Worm (Caenorhabditis elegans) whole organism, young adult: Measurements from ENCODE around the gene R11H6.4.

ENCODE experiments used
- F10E7.11 ChIP-seq: sonication (generic microtip); optimal IDR thresholded peaks from 2 replicates; lab custom pipeline; 2017; ENCODE audit warnings: mild to moderate bottlenecking, missing genetic modification characterization, moderate library complexity, missing compliant biosample characterization
- F33H1.4 ChIP-seq: fragments of 200-800 bp; sonication (Bioruptor generic); IDR thresholded peaks from 2 replicates; pipeline ENCODE4 v1.3.6; 2022; ENCODE audit warnings: missing genetic modification reagents, missing genetic modification characterization, missing compliant biosample characterization
- F37B4.10 ChIP-seq: fragments of 200-800 bp; sonication (Bioruptor generic); IDR thresholded peaks from 2 replicates; pipeline ENCODE4 v1.3.6; 2022; ENCODE audit warnings: missing genetic modification characterization, missing compliant biosample characterization
- Y53F4B.3 ChIP-seq: fragments of 200-800 bp; sonication (Bioruptor generic); IDR thresholded peaks from 2 replicates; pipeline ENCODE4 v1.3.6; 2022; ENCODE audit warnings: missing genetic modification reagents, missing genetic modification characterization, missing compliant biosample characterization
- Y56A3A.18 ChIP-seq: fragments of 200-800 bp; sonication (Bioruptor generic); IDR thresholded peaks from 2 replicates; pipeline ENCODE4 v1.3.6; 2022; ENCODE audit warnings: missing genetic modification reagents, missing genetic modification characterization, missing compliant biosample characterization
- ZK185.1 ChIP-seq: sonication (generic microtip); optimal IDR thresholded peaks from 2 replicates; lab custom pipeline; 2016; ENCODE audit warnings: mild to moderate bottlenecking, missing genetic modification characterization, missing compliant biosample characterization; ENCODE audit not compliant: poor library complexity, severe bottlenecking
- attf-3 ChIP-seq: fragments of 200-800 bp; sonication (Bioruptor generic); conservative IDR thresholded peaks from 2 replicates; pipeline ENCODE4 v1.3.6; 2022; ENCODE audit warnings: missing genetic modification reagents, missing genetic modification characterization, missing compliant biosample characterization
- attf-6 ChIP-seq: fragments of 200-800 bp; sonication (Bioruptor generic); IDR thresholded peaks from 2 replicates; pipeline ENCODE4 v1.3.6; 2022; ENCODE audit warnings: missing genetic modification reagents, missing genetic modification characterization, missing compliant biosample characterization
- ceh-27 ChIP-seq: fragments of 200-800 bp; sonication (Bioruptor generic); optimal IDR thresholded peaks from 2 replicates; lab custom pipeline; 2018; ENCODE audit warnings: mild to moderate bottlenecking, missing genetic modification characterization, moderate library complexity, missing compliant biosample characterization
- ceh-58 ChIP-seq: fragments of 200-800 bp; sonication (Bioruptor generic); IDR thresholded peaks from 2 replicates; pipeline ENCODE4 v1.3.6; 2022; ENCODE audit warnings: missing genetic modification characterization, missing compliant biosample characterization
- ceh-79 ChIP-seq: sonication (generic microtip); optimal IDR thresholded peaks from 2 replicates; lab custom pipeline; 2017; ENCODE audit warnings: mild to moderate bottlenecking, missing genetic modification characterization, missing compliant biosample characterization
- ceh-91 ChIP-seq: fragments of 200-800 bp; sonication (Bioruptor generic); IDR thresholded peaks from 2 replicates; pipeline ENCODE4 v1.3.6; 2022; ENCODE audit warnings: missing genetic modification reagents, missing genetic modification characterization, missing compliant biosample characterization
- dpl-1 ChIP-seq: fragments of 150-350 bp; optimal IDR thresholded peaks from 2 replicates; lab custom pipeline; 2014; ENCODE audit warnings: missing biosample characterization, missing genetic modification reagents, missing genetic modification characterization
- efl-1 ChIP-seq: fragments of 150-350 bp; optimal IDR thresholded peaks from 2 replicates; lab custom pipeline; 2014; ENCODE audit warnings: missing biosample characterization, missing genetic modification reagents, missing genetic modification characterization
- egl-18 ChIP-seq: fragments of 200-800 bp; sonication (Bioruptor generic); IDR thresholded peaks from 2 replicates; pipeline ENCODE4 v1.3.6; 2022; ENCODE audit warnings: missing genetic modification reagents, missing genetic modification characterization, missing compliant biosample characterization
- egrh-3 ChIP-seq: fragments of 200-800 bp; sonication (Bioruptor generic); IDR thresholded peaks from 2 replicates; pipeline ENCODE4 v1.3.6; 2022; ENCODE audit warnings: missing genetic modification reagents, missing genetic modification characterization, missing compliant biosample characterization
- gei-17 ChIP-seq: fragments of 200-800 bp; sonication (Bioruptor generic); optimal IDR thresholded peaks from 2 replicates; lab custom pipeline; 2018; ENCODE audit warnings: mild to moderate bottlenecking, missing genetic modification characterization, missing compliant biosample characterization
- hlh-12 ChIP-seq: sonication (generic microtip); optimal IDR thresholded peaks from 2 replicates; lab custom pipeline; 2016; ENCODE audit warnings: missing genetic modification characterization, missing compliant biosample characterization
- hmg-1.2 ChIP-seq: fragments of 200-800 bp; sonication (Bioruptor generic); IDR thresholded peaks from 2 replicates; pipeline ENCODE4 v1.3.6; 2022; ENCODE audit warnings: missing genetic modification reagents, missing genetic modification characterization, missing compliant biosample characterization
- lin-26 ChIP-seq: fragments of 200-800 bp; sonication (Bioruptor generic); IDR thresholded peaks from 2 replicates; pipeline ENCODE4 v1.3.6; 2022; ENCODE audit warnings: missing genetic modification reagents, missing genetic modification characterization, missing compliant biosample characterization
- lsl-1 ChIP-seq: fragments of 200-800 bp; sonication (Bioruptor generic); optimal IDR thresholded peaks from 2 replicates; lab custom pipeline; 2018; ENCODE audit warnings: mild to moderate bottlenecking, missing genetic modification characterization, moderate library complexity, missing compliant biosample characterization
- madf-6 ChIP-seq: fragments of 200-800 bp; sonication (Bioruptor generic); IDR thresholded peaks from 2 replicates; pipeline ENCODE4 v1.3.6; 2022; ENCODE audit warnings: missing genetic modification reagents, missing genetic modification characterization, missing compliant biosample characterization
- madf-8 ChIP-seq: fragments of 200-800 bp; sonication (Bioruptor generic); conservative IDR thresholded peaks from 2 replicates; pipeline ENCODE4 v1.3.6; 2022; ENCODE audit warnings: missing genetic modification reagents, missing genetic modification characterization, missing compliant biosample characterization
- mes-4 ChIP-seq: sonication (generic microtip); optimal IDR thresholded peaks from 2 replicates; lab custom pipeline; 2016; ENCODE audit warnings: missing genotype, missing genetic modification characterization, missing compliant biosample characterization
- mxl-1 ChIP-seq: sonication (generic microtip); optimal IDR thresholded peaks from 2 replicates; lab custom pipeline; 2016; ENCODE audit warnings: missing genetic modification characterization, missing compliant biosample characterization
- nfyb-1 ChIP-seq: fragments of 200-800 bp; sonication (Bioruptor generic); IDR thresholded peaks from 2 replicates; pipeline ENCODE4 v1.3.6; 2022; ENCODE audit warnings: missing genetic modification reagents, missing genetic modification characterization, missing compliant biosample characterization
- nhr-80 ChIP-seq: sonication (generic microtip); optimal IDR thresholded peaks from 2 replicates; lab custom pipeline; 2016; ENCODE audit warnings: missing genetic modification characterization, missing compliant biosample characterization
- nhr-90 ChIP-seq: sonication (generic microtip); optimal IDR thresholded peaks from 2 replicates; lab custom pipeline; 2016; ENCODE audit warnings: missing genotype, mild to moderate bottlenecking, missing genetic modification characterization, missing compliant biosample characterization
- rcor-1 ChIP-seq: fragments of 200-800 bp; sonication (Bioruptor generic); IDR thresholded peaks from 2 replicates; pipeline ENCODE4 v1.3.6; 2022; ENCODE audit warnings: missing genetic modification reagents, missing genetic modification characterization, missing compliant biosample characterization
- rec-8 ChIP-seq, 2 experiments: sonication (generic microtip); optimal IDR thresholded peaks; 2 replicates each; lab custom pipeline; 2016; ENCODE audit warnings: mild to moderate bottlenecking in 2 of 2, missing genetic modification characterization in 2 of 2, missing genetic modification reagents in 2 of 2, missing genotype in 2 of 2, missing biosample characterization in 1 of 2, missing compliant biosample characterization in 1 of 2, moderate library complexity in 1 of 2
- repo-1 ChIP-seq: sonication (generic microtip); optimal IDR thresholded peaks from 2 replicates; lab custom pipeline; 2017; ENCODE audit warnings: mild to moderate bottlenecking, missing genetic modification characterization, missing compliant biosample characterization
- sdz-38 ChIP-seq: sonication (generic microtip); optimal IDR thresholded peaks from 2 replicates; lab custom pipeline; 2016; ENCODE audit warnings: missing genotype, missing genetic modification characterization, missing compliant biosample characterization
- snpc-3.4 ChIP-seq: sonication (generic microtip); optimal IDR thresholded peaks from 2 replicates; lab custom pipeline; 2017; ENCODE audit warnings: missing genetic modification characterization, mild to moderate bottlenecking, missing compliant biosample characterization, antibody characterized with exemption, moderate library complexity, missing genotype, missing genetic modification reagents
- snpc-4 ChIP-seq, 5 experiments: fragments of 150-350 bp in 1 of 5; sonication (generic microtip) in 4 of 5; optimal IDR thresholded peaks; 2 replicates each; lab custom pipeline; 2014 to 2018; ENCODE audit warnings: missing genetic modification characterization in 5 of 5, missing biosample characterization in 3 of 5, antibody characterized with exemption in 2 of 5, mild to moderate bottlenecking in 2 of 5, missing compliant biosample characterization in 2 of 5, missing genotype in 2 of 5, moderate library complexity in 2 of 5, missing genetic modification reagents in 1 of 5
- somi-1 ChIP-seq: fragments of 200-800 bp; sonication (Bioruptor generic); optimal IDR thresholded peaks from 2 replicates; lab custom pipeline; 2018; ENCODE audit warnings: mild to moderate bottlenecking, missing genetic modification characterization, missing compliant biosample characterization
- unc-130 ChIP-seq: sonication (generic microtip); optimal IDR thresholded peaks from 2 replicates; lab custom pipeline; 2016; ENCODE audit warnings: missing genetic modification reagents, missing genetic modification characterization, missing compliant biosample characterization
- xnd-1 ChIP-seq: sonication (generic microtip); optimal IDR thresholded peaks from 2 replicates; lab custom pipeline; 2016; ENCODE audit warnings: missing genotype, missing genetic modification reagents, missing genetic modification characterization, missing compliant biosample characterization
- zim-3 ChIP-seq: sonication (generic microtip); optimal IDR thresholded peaks from 2 replicates; lab custom pipeline; 2017; ENCODE audit warnings: mild to moderate bottlenecking, missing genetic modification characterization, moderate library complexity, missing compliant biosample characterization
- ztf-22 ChIP-seq: fragments of 200-800 bp; sonication (Bioruptor generic); optimal IDR thresholded peaks from 2 replicates; lab custom pipeline; 2018; ENCODE audit warnings: mild to moderate bottlenecking, missing genetic modification characterization, moderate library complexity, missing compliant biosample characterization
- ztf-25 ChIP-seq: fragments of 200-800 bp; sonication (Bioruptor generic); IDR thresholded peaks from 2 replicates; pipeline ENCODE4 v1.3.6; 2022; ENCODE audit warnings: missing genetic modification reagents, missing genetic modification characterization, missing compliant biosample characterization
- ztf-28 ChIP-seq: fragments of 200-800 bp; sonication (Bioruptor generic); IDR thresholded peaks from 2 replicates; pipeline ENCODE4 v1.3.6; 2022; ENCODE audit warnings: missing genetic modification reagents, missing genetic modification characterization, missing compliant biosample characterization
- ztf-3 ChIP-seq: fragments of 200-800 bp; sonication (Bioruptor generic); optimal IDR thresholded peaks from 2 replicates; lab custom pipeline; 2018; ENCODE audit warnings: mild to moderate bottlenecking, missing genetic modification characterization, missing compliant biosample characterization

Gene R11H6.4

DNA sequence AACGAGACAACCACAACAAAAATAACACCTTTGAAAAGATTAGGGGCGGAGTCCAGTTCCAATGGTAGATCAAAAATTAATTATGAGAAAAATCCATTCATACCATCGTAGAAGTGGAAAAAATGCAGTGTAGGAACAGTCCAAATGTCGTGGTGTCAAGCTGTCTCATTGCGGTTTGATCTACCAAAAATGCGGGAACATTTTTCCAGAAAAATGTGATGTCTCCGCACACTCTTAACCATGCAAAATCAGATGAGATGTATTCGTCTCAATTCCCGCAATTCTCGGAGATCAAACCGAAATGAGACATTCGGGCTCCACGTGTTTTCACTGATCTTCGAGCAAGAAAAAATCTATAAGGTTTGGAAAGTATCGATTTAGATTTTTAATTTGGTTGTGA lies 15.6 kb upstream of the R11H6.4 start:
- TF ChIP-seq ceh-58 (GFP tag; lab: Robert Waterston, UW) = no peak
- no peak for TF ChIP-seq gei-17 (GFP tag; lab: Kevin White, UChicago)
- peak; percentile 51 for TF ChIP-seq madf-8 (GFP tag; lab: Robert Waterston, UW)
- TF ChIP-seq zim-3 (tag; lab: Kevin White, UChicago) = no peak
- no peak for TF ChIP-seq ztf-22 (GFP tag; lab: Kevin White, UChicago)
- peak; percentile 22; the same call in 1 of the 2 replicates for TF ChIP-seq ceh-91
- no peak for TF ChIP-seq mes-4 (tag; lab: Kevin White, UChicago)
- TF ChIP-seq ZK185.1 (tag; lab: Kevin White, UChicago) = no peak
- TF ChIP-seq Y53F4B.3 (GFP tag; lab: Robert Waterston, UW) = no peak
- no peak for TF ChIP-seq snpc-4 (GFP tag; optimal IDR thresholded peaks at IDR 0.05; lab: Kevin White, UChicago)
- no peak for TF ChIP-seq snpc-4 (tag; optimal IDR thresholded peaks at IDR 0.05; lab: Kevin White, UChicago)
- TF ChIP-seq snpc-3.4 (tag; lab: Kevin White, UChicago) = no peak
- TF ChIP-seq madf-6 = peak; percentile 73
- TF ChIP-seq attf-6 (GFP tag; lab: Robert Waterston, UW) = no peak
- TF ChIP-seq F37B4.10 (GFP tag; lab: Robert Waterston, UW) = no peak
- no peak for TF ChIP-seq lsl-1 (GFP tag; lab: Kevin White, UChicago)
- no peak for TF ChIP-seq ceh-79 (tag; lab: Kevin White, UChicago)
- TF ChIP-seq efl-1 (GFP tag; lab: Kevin White, UChicago) = peak; percentile 38
- TF ChIP-seq ceh-27 (GFP tag; lab: Kevin White, UChicago) = no peak
- 0 out of 2 replicates have a peak, but pooled peaks have one; percentile 8 for TF ChIP-seq hmg-1.2
- TF ChIP-seq xnd-1 (tag; lab: Kevin White, UChicago) = peak; percentile 47
- TF ChIP-seq somi-1 (GFP tag; lab: Kevin White, UChicago) = no peak
- no peak for TF ChIP-seq dpl-1
- TF ChIP-seq nfyb-1 (GFP tag; lab: Robert Waterston, UW) = no peak
- no peak for TF ChIP-seq sdz-38
- TF ChIP-seq, all 124 proteins: peak for 6

DNA sequence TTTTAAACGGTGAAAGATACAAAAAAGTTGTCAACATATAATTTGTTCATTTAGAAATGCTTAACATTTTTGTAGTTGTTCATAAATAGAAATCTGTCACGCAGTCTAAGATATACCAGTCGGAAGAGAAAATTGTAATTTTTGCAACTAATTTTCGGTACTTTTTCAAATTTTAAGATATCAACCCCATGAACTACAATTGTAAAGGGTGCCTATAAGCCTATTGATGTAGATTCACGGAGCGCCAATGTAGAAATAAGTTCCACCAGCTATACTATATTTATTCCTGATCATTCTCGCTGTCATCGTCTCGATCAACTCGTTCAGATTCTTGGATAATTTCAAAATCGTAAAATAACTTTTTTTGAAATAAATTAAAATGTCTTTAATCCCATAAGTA lies 14.8 kb upstream of the R11H6.4 start:
- TF ChIP-seq attf-6 (GFP tag; lab: Robert Waterston, UW) (no peak), hlh-12 (no peak), madf-8 (GFP tag; lab: Robert Waterston, UW) (no peak), nfyb-1 (GFP tag; lab: Robert Waterston, UW) (peak; percentile 44; the same call in 1 of the 2 replicates), egl-18 (no peak), repo-1 (peak; percentile 34), F37B4.10 (GFP tag; lab: Robert Waterston, UW) (no peak), F10E7.11 (tag; lab: Kevin White, UChicago) (no peak)

ce11 chrV:14595984-14596383 lies 13.8 kb upstream of the R11H6.4 start:
- TF ChIP-seq sdz-38 (no peak), rec-8 (tag; optimal IDR thresholded peaks at IDR 0.05; lab: Kevin White, UChicago) (no peak), nhr-80 (tag; lab: Kevin White, UChicago) (peak; percentile 5), ztf-28 (no peak), unc-130 (GFP tag; lab: Kevin White, UChicago) (no peak)

DNA sequence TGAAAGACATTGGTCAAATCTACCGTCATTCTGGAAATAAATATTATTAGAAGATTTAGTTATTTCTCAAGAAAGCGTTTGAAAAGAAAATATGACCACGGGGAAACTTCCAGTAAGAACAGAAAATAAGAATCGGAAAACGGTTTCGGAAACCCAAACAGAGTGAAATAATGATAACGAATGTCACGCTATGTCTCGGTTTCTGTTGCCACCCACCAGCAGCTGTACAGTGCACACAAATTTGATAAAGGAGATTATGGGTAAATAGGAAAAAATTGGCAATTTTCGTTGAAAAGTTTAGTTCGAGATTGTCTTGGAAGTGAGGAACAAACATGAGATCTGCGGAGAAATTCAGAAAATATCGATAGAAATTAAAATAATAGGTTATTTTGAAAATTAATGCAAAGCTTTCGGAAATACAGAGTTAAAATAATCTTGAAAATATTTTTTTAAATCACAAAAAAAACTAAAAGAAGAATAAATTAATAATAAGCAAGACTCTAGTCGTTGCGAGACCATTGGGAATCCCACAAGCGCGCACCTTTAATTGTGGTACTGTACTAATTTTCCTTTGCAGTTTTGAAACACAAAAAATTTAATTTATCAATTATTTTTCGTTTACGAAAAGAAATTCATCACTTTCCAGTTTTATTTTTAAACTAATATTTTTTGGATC lies 12.6 kb upstream of the R11H6.4 start, which contains the start of gene pes-9:
Gene pes-9, minus strand, starts transcription at position 30 of the 676 bp plus-strand sequence.
- TF ChIP-seq nhr-80 (tag; lab: Kevin White, UChicago) (peak; percentile 52), madf-8 (GFP tag; lab: Robert Waterston, UW) (no peak), ztf-25 (no peak), efl-1 (GFP tag; lab: Kevin White, UChicago) (peak; percentile 12), egrh-3 (GFP tag; lab: Robert Waterston, UW) (no peak), lin-26 (GFP tag; lab: Robert Waterston, UW) (no peak), ztf-3 (GFP tag; lab: Kevin White, UChicago) (no peak), rcor-1 (GFP tag; lab: Robert Waterston, UW) (no peak), lsl-1 (GFP tag; lab: Kevin White, UChicago) (peak; percentile 74), F33H1.4 (GFP tag; lab: Robert Waterston, UW) (peak; percentile 78), Y56A3A.18 (GFP tag; lab: Robert Waterston, UW) (no peak), attf-3 (GFP tag; lab: Robert Waterston, UW) (no peak), mxl-1 (tag; lab: Kevin White, UChicago) (no peak), nhr-90 (tag; lab: Kevin White, UChicago) (no peak), snpc-4 (GFP tag; optimal IDR thresholded peaks at IDR 0.05; lab: Kevin White, UChicago) (no peak), snpc-4 (tag; optimal IDR thresholded peaks at IDR 0.05; lab: Kevin White, UChicago) (no peak), madf-6 (peak; percentile 43)
